Worm (Caenorhabditis elegans): Measurements from ENCODE around the gene T07D4.5.

T07D4.5 gene

DNA sequence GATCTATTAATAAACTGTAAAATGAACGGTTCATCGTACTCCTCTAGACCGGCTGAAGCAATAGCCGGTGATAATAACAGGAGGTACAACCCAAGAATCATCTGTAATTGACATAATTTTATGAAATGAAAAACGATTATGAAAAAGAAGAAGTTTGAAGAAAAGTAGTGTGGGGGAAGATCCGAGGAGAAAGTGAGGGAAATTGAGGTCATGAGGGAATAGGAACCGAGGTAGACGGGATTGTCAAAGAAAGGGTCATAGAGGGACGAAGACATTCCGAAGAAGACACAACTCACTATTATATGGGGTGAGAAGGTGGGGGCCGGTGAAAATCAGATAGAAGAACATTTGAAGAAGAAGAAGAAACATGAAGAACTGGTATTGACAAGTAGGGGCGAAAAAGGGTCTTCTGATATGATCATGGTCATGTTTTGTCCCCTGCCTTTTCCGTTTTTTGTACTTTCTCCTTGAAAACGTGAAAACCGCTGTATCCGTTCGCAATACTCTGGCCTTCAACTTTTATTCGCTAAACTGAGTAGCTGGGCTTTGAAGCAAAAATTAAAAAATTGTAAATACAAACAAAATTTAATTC, 32.0 kb downstream of the T07D4.5 start, which contains the start of gene oac-46 (continued):
- no peak for TF ChIP-seq F49E8.2 (tag; optimal IDR thresholded peaks at IDR 0.05; ENCODE audit: insufficient read depth)

- TF ChIP-seq ztf-6 (GFP tag; IDR thresholded peaks at IDR 0.05) = no peak
- TF ChIP-seq efl-1 (GFP tag; optimal IDR thresholded peaks at IDR 0.05) = no peak
- no peak for TF ChIP-seq aptf-3 (GFP tag; IDR thresholded peaks at IDR 0.05)
- no peak for TF ChIP-seq nfya-2 (GFP tag; IDR thresholded peaks at IDR 0.05)
- no peak for TF ChIP-seq ztf-18 (tag; optimal IDR thresholded peaks at IDR 0.05)
- no peak for TF ChIP-seq F49E8.2 (tag; optimal IDR thresholded peaks at IDR 0.05; ENCODE audit: insufficient read depth)
- no peak for TF ChIP-seq die-1 (tag; optimal IDR thresholded peaks at IDR 0.05)
These were observed 35.1 kb downstream of the T07D4.5 start for ce11 chrII:8848984-8849383.

DNA sequence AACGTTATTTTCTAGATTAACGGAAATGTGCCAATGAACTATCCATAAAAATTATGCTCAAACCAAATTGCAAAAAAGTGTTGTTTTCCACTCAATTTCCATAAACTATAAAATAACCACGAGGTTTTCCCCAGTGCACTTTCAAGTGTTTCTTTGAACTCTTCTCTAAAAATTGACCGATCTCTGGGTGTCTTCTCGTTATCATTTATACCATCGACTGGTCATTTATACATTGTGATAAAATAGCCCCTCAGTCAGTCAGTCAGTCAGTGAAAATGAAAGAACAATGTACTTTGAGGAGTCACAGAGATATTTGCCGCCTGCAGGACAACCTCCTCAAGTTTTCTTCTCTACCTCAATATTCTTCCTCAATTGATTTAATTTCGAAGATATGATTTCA, 38.2 kb downstream of the T07D4.5 start:
- TF ChIP-seq F52B5.7 (tag; optimal IDR thresholded peaks at IDR 0.05) = no peak
- no peak for TF ChIP-seq pbrm-1 (GFP tag; IDR thresholded peaks at IDR 0.05)
- no peak for TF ChIP-seq madf-8 (GFP tag; conservative IDR thresholded peaks at IDR 0.05)
- TF ChIP-seq hmg-20 (GFP tag; IDR thresholded peaks at IDR 0.05) = no peak
- TF ChIP-seq repo-1 (tag; optimal IDR thresholded peaks at IDR 0.05) = no peak
- no peak for TF ChIP-seq F57A8.1 (GFP tag; optimal IDR thresholded peaks at IDR 0.05)
- no peak for TF ChIP-seq chd-7 (tag; optimal IDR thresholded peaks at IDR 0.05)
- TF ChIP-seq madf-3 (GFP tag; IDR thresholded peaks at IDR 0.05) = no peak
- TF ChIP-seq F39B2.1 (GFP tag; IDR thresholded peaks at IDR 0.05) = no peak
- TF ChIP-seq unc-62 (GFP tag; optimal IDR thresholded peaks at IDR 0.05) = no peak
- no peak for TF ChIP-seq ekl-4 (GFP tag; IDR thresholded peaks at IDR 0.05)
- no peak for TF ChIP-seq nfya-2 (GFP tag; IDR thresholded peaks at IDR 0.05)
- no peak for TF ChIP-seq ZK185.1 (tag; optimal IDR thresholded peaks at IDR 0.05; ENCODE audit: poor library complexity, severe bottlenecking)
- no peak for TF ChIP-seq lin-40 (tag; optimal IDR thresholded peaks at IDR 0.05)
- TF ChIP-seq mcd-1 (GFP tag; IDR thresholded peaks at IDR 0.05) = no peak
- no peak for TF ChIP-seq K12H6.12 (tag; optimal IDR thresholded peaks at IDR 0.05)
- no peak for TF ChIP-seq F49E8.2 (tag; optimal IDR thresholded peaks at IDR 0.05; ENCODE audit: insufficient read depth)
- TF ChIP-seq T26A5.8 (tag; optimal IDR thresholded peaks at IDR 0.05) = no peak
- TF ChIP-seq hmg-1.2 (GFP tag; IDR thresholded peaks at IDR 0.05) = no peak
- no peak for TF ChIP-seq nhr-179 (tag; optimal IDR thresholded peaks at IDR 0.05)

DNA sequence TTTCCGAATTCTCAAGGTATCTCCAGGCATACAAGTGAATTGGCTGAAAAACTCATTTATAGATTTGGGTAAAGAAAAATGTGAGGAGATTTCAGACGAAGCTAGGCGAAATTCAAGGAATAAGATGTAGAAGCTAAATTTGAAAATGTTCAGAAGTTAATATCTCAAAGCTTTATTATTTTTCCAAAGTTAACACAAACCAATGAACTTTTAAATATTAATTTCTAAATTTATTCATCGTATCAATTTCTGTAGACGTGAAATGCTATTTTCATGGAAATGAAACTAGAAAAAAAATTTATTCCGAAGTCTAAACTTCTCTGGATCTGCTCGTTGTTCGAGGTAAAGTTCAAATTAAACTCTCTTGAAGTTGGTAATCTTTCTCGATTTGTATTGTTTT, 38.8 kb downstream of the T07D4.5 start, which contains the start of gene agxt-1:
Gene agxt-1, plus strand, starts transcription at position 301 of the 400 bp plus-strand sequence.
- no peak for TF ChIP-seq let-526 (GFP tag; IDR thresholded peaks at IDR 0.05)
- no peak for TF ChIP-seq F10E7.11 (tag; optimal IDR thresholded peaks at IDR 0.05)
- TF ChIP-seq snpc-1.3 (tag; optimal IDR thresholded peaks at IDR 0.05; ENCODE audit: insufficient read depth) = no peak
- no peak for TF ChIP-seq lin-35 (GFP tag; optimal IDR thresholded peaks at IDR 0.05)
- TF ChIP-seq akir-1 (GFP tag; optimal IDR thresholded peaks at IDR 0.05) = no peak
- TF ChIP-seq madf-3 (GFP tag; IDR thresholded peaks at IDR 0.05) = no peak
- no peak for TF ChIP-seq athp-1 (tag; optimal IDR thresholded peaks at IDR 0.05)
- TF ChIP-seq ccch-3 (GFP tag; optimal IDR thresholded peaks at IDR 0.05) = no peak
- no peak for TF ChIP-seq mxl-1 (tag; optimal IDR thresholded peaks at IDR 0.05)
- no peak for TF ChIP-seq tbx-9 (tag; optimal IDR thresholded peaks at IDR 0.05; ENCODE audit: borderline replicate concordance)
- TF ChIP-seq tlf-1 (GFP tag; optimal IDR thresholded peaks at IDR 0.05) = no peak
- TF ChIP-seq mcd-1 (GFP tag; IDR thresholded peaks at IDR 0.05) = no peak
- TF ChIP-seq attf-6 (GFP tag; IDR thresholded peaks at IDR 0.05) = no peak
- TF ChIP-seq C06A6.2 (GFP tag; conservative IDR thresholded peaks at IDR 0.05) = no peak

All from whole organism, young adult.